Fruit fly (Drosophila melanogaster) whole organism, embryonic: Measurements from ENCODE around the gene Tim17b2.

Source experiments
- Adf1 ChIP-seq: fragments of 200-800 bp; sonication (Bioruptor generic); IDR thresholded peaks from 2 replicates; pipeline ENCODE4 v1.3.6; 2022; ENCODE audit warnings: missing biosample characterization, missing genetic modification characterization
- Antp ChIP-seq: fragments of 200-800 bp; sonication (Bioruptor generic); optimal IDR thresholded peaks from 3 replicates; lab custom pipeline; 2016; ENCODE audit warnings: missing biosample characterization, missing genetic modification characterization
- C15 ChIP-seq: fragments of 200-800 bp; sonication (Bioruptor generic); IDR thresholded peaks from 3 replicates; pipeline ENCODE4 v1.3.6; 2022; ENCODE audit warnings: missing biosample characterization, missing genetic modification characterization
- CG10431 ChIP-seq: fragments of 200-800 bp; sonication (Bioruptor generic); optimal IDR thresholded peaks from 3 replicates; lab custom pipeline; 2018; ENCODE audit warnings: missing biosample characterization, mild to moderate bottlenecking, missing genetic modification characterization
- CG10654 ChIP-seq: fragments of 200-800 bp; sonication (Bioruptor generic); optimal IDR thresholded peaks from 2 replicates; lab custom pipeline; 2016; ENCODE audit warnings: missing biosample characterization, missing genetic modification characterization
- CG11456 ChIP-seq: fragments of 200-800 bp; sonication (Bioruptor generic); IDR thresholded peaks from 3 replicates; pipeline ENCODE4 v1.3.6; 2022; ENCODE audit warnings: missing biosample characterization, missing genetic modification characterization
- CG13775 ChIP-seq: fragments of 200-800 bp; sonication (Bioruptor generic); optimal IDR thresholded peaks from 3 replicates; lab custom pipeline; 2017; ENCODE audit warnings: missing biosample characterization, mild to moderate bottlenecking, missing genetic modification characterization
- CG14441 ChIP-seq: fragments of 200-800 bp; sonication (Bioruptor generic); IDR thresholded peaks from 2 replicates; pipeline ENCODE4 v1.3.6; 2022; ENCODE audit warnings: missing biosample characterization, missing genetic modification characterization
- CG15269 ChIP-seq: fragments of 200-800 bp; sonication (Bioruptor generic); optimal IDR thresholded peaks from 2 replicates; lab custom pipeline; 2018; ENCODE audit warnings: missing biosample characterization, mild to moderate bottlenecking, missing genetic modification characterization, moderate library complexity
- CG1529 ChIP-seq: fragments of 200-800 bp; sonication (Bioruptor generic); optimal IDR thresholded peaks from 3 replicates; lab custom pipeline; 2018; ENCODE audit warnings: missing biosample characterization, missing genetic modification characterization
- CG17359 ChIP-seq: fragments of 200-800 bp; sonication (Bioruptor generic); optimal IDR thresholded peaks from 3 replicates; lab custom pipeline; 2018; ENCODE audit warnings: missing biosample characterization, mild to moderate bottlenecking, missing genetic modification characterization, moderate library complexity
- CG1832 ChIP-seq: fragments of 200-800 bp; sonication (Bioruptor generic); optimal IDR thresholded peaks from 2 replicates; lab custom pipeline; 2017; ENCODE audit warnings: missing biosample characterization, mild to moderate bottlenecking, missing genetic modification characterization, inconsistent platforms
- CG18764 ChIP-seq: fragments of 200-800 bp; sonication (Bioruptor generic); optimal IDR thresholded peaks from 3 replicates; lab custom pipeline; 2016; ENCODE audit warnings: missing biosample characterization, missing genetic modification characterization
- CG2129 ChIP-seq: fragments of 200-800 bp; sonication (Bioruptor generic); IDR thresholded peaks from 2 replicates; pipeline ENCODE4 v1.3.6; 2022; ENCODE audit warnings: missing biosample characterization, missing genetic modification characterization; ENCODE audit not compliant: partially characterized antibody
- CG32532 ChIP-seq: fragments of 200-800 bp; sonication (Bioruptor generic); IDR thresholded peaks from 2 replicates; pipeline ENCODE4 v1.3.6; 2022; ENCODE audit warnings: missing biosample characterization, missing genetic modification characterization
- CG33557 ChIP-seq: fragments of 200-800 bp; sonication (Bioruptor generic); optimal IDR thresholded peaks from 2 replicates; lab custom pipeline; 2019; ENCODE audit warnings: missing biosample characterization, mild to moderate bottlenecking, missing genetic modification characterization, moderate library complexity
- CG3726 ChIP-seq: fragments of 200-800 bp; sonication (Bioruptor generic); IDR thresholded peaks from 3 replicates; pipeline ENCODE4, ENCODE4 v1.3.6; 2022; ENCODE audit warnings: missing biosample characterization, missing genetic modification characterization
- CG3847 ChIP-seq: fragments of 200-800 bp; sonication (Bioruptor generic); IDR thresholded peaks from 2 replicates; pipeline ENCODE4 v1.3.6; 2022; ENCODE audit warnings: missing biosample characterization, missing genetic modification characterization
- CG8388 ChIP-seq: fragments of 200-800 bp; sonication (Bioruptor generic); optimal IDR thresholded peaks from 2 replicates; lab custom pipeline; 2019; ENCODE audit warnings: missing biosample characterization, mild to moderate bottlenecking, missing genetic modification characterization, moderate library complexity
- CG9817 ChIP-seq: fragments of 200-800 bp; sonication (Bioruptor generic); optimal IDR thresholded peaks from 2 replicates; lab custom pipeline; 2018; ENCODE audit warnings: missing biosample characterization, mild to moderate bottlenecking, missing genetic modification characterization, moderate library complexity
- Chrac-16 ChIP-seq: fragments of 200-800 bp; sonication (Bioruptor generic); optimal IDR thresholded peaks from 3 replicates; lab custom pipeline; 2016; ENCODE audit warnings: missing biosample characterization, missing genetic modification characterization
- Dfd ChIP-seq, 2 experiments: fragments of >200 bp; optimal IDR thresholded peaks; 2 replicates each; lab custom pipeline; 2017; ENCODE audit warnings: missing biosample characterization in 2 of 2, missing genetic modification characterization in 2 of 2
- Dip2 ChIP-seq: fragments of 200-800 bp; sonication (Bioruptor generic); IDR thresholded peaks from 2 replicates; pipeline ENCODE4 v1.3.6; 2022; ENCODE audit warnings: missing biosample characterization, missing genetic modification characterization
- HHEX ChIP-seq: fragments of 200-800 bp; sonication (Bioruptor generic); optimal IDR thresholded peaks from 3 replicates; lab custom pipeline; 2017; ENCODE audit warnings: missing biosample characterization, mild to moderate bottlenecking, missing genetic modification characterization, missing genetic modification reagents
- Jarid2 ChIP-seq: fragments of 200-800 bp; sonication (Bioruptor generic); optimal IDR thresholded peaks from 3 replicates; lab custom pipeline; 2017; ENCODE audit warnings: mild to moderate bottlenecking, missing biosample characterization, missing genetic modification reagents, missing genetic modification characterization
- Mrtf ChIP-seq: fragments of 200-800 bp; sonication (Bioruptor generic); IDR thresholded peaks from 3 replicates; pipeline ENCODE4 v1.3.6; 2022; ENCODE audit warnings: missing biosample characterization, missing genetic modification characterization
- Myb ChIP-seq: fragments of 200-800 bp; sonication (Bioruptor generic); optimal IDR thresholded peaks from 2 replicates; lab custom pipeline; 2016; ENCODE audit warnings: missing biosample characterization, missing genetic modification characterization
- Nf-YA ChIP-seq: fragments of 200-800 bp; sonication (Bioruptor generic); IDR thresholded peaks from 2 replicates; pipeline ENCODE4 v1.3.6; 2022; ENCODE audit warnings: missing biosample characterization, missing genetic modification characterization
- Sry-β ChIP-seq: fragments of 200-800 bp; sonication (Bioruptor generic); optimal IDR thresholded peaks from 2 replicates; lab custom pipeline; 2018; ENCODE audit warnings: missing biosample characterization, mild to moderate bottlenecking, missing genetic modification characterization, moderate library complexity
- Sry-δ ChIP-seq: fragments of 200-800 bp; sonication (Bioruptor generic); optimal IDR thresholded peaks from 2 replicates; lab custom pipeline; 2016; ENCODE audit warnings: missing biosample characterization, missing genetic modification characterization
- Xrp1 ChIP-seq: fragments of 200-800 bp; sonication (Bioruptor generic); IDR thresholded peaks from 2 replicates; pipeline ENCODE4 v1.3.6; 2022; ENCODE audit warnings: missing biosample characterization, missing genetic modification characterization
- cwo ChIP-seq: fragments of 200-800 bp; sonication (Bioruptor generic); optimal IDR thresholded peaks from 3 replicates; lab custom pipeline; 2017; ENCODE audit warnings: missing biosample characterization, missing genetic modification characterization, mild to moderate bottlenecking, moderate library complexity, missing genetic modification reagents
- emc ChIP-seq: fragments of 200-800 bp; sonication (Bioruptor generic); optimal IDR thresholded peaks from 2 replicates; lab custom pipeline; 2016; ENCODE audit warnings: missing biosample characterization, missing genetic modification characterization
- fd96Cb ChIP-seq: fragments of 200-800 bp; sonication (Bioruptor generic); optimal IDR thresholded peaks from 2 replicates; lab custom pipeline; 2018; ENCODE audit warnings: missing biosample characterization, mild to moderate bottlenecking, missing genetic modification characterization, moderate library complexity
- fru ChIP-seq: fragments of >200 bp; optimal IDR thresholded peaks from 2 replicates; lab custom pipeline; 2017
- gro ChIP-seq: fragments of 200-800 bp; sonication (Bioruptor generic); optimal IDR thresholded peaks from 2 replicates; lab custom pipeline; 2016; ENCODE audit warnings: missing biosample characterization, missing genetic modification characterization
- gt ChIP-seq: fragments of 200-800 bp; sonication (Bioruptor generic); IDR thresholded peaks from 2 replicates; pipeline ENCODE4 v1.3.6; 2022; ENCODE audit warnings: missing biosample characterization, missing genetic modification characterization
- h ChIP-seq: fragments of >200 bp; optimal IDR thresholded peaks from 2 replicates; lab custom pipeline; 2017
- maf-S ChIP-seq: fragments of 200-800 bp; sonication (Bioruptor generic); optimal IDR thresholded peaks from 2 replicates; lab custom pipeline; 2016; ENCODE audit warnings: missing biosample characterization, missing genetic modification characterization
- p53 ChIP-seq: fragments of 200-800 bp; sonication (Bioruptor generic); optimal IDR thresholded peaks from 2 replicates; lab custom pipeline; 2016; ENCODE audit warnings: missing biosample characterization, missing genetic modification characterization
- rib ChIP-seq: fragments of 200-800 bp; sonication (Bioruptor generic); IDR thresholded peaks from 2 replicates; pipeline ENCODE4 v1.3.6; 2022; ENCODE audit warnings: missing biosample characterization, missing genetic modification characterization
- schlank ChIP-seq: fragments of 200-800 bp; sonication (Bioruptor generic); optimal IDR thresholded peaks from 2 replicates; lab custom pipeline; 2018; ENCODE audit warnings: missing biosample characterization, mild to moderate bottlenecking, missing genetic modification characterization
- sob ChIP-seq: fragments of 200-800 bp; sonication (Bioruptor generic); IDR thresholded peaks from 2 replicates; pipeline ENCODE4 v1.3.6; 2022; ENCODE audit warnings: missing biosample characterization, missing genetic modification characterization
- sug ChIP-seq: fragments of 200-800 bp; optimal IDR thresholded peaks from 2 replicates; lab custom pipeline; 2019; ENCODE audit warnings: missing biosample characterization, mild to moderate bottlenecking, missing genetic modification characterization, moderate library complexity
- tin ChIP-seq: fragments of 200-800 bp; sonication (Bioruptor generic); optimal IDR thresholded peaks from 3 replicates; lab custom pipeline; 2016; ENCODE audit warnings: missing biosample characterization, missing genetic modification characterization
- trh ChIP-seq: fragments of 200-800 bp; sonication (Bioruptor generic); optimal IDR thresholded peaks from 2 replicates; lab custom pipeline; 2016; ENCODE audit warnings: missing biosample characterization, missing genetic modification characterization
- tup ChIP-seq: fragments of 200-800 bp; sonication (Bioruptor generic); optimal IDR thresholded peaks from 2 replicates; lab custom pipeline; 2016; ENCODE audit warnings: missing biosample characterization, mild to moderate bottlenecking, missing genetic modification characterization, moderate library complexity
- vnd ChIP-seq: fragments of 200-800 bp; sonication (Bioruptor generic); IDR thresholded peaks from 3 replicates; pipeline ENCODE4 v1.3.6; 2022; ENCODE audit warnings: missing biosample characterization, missing genetic modification characterization; ENCODE audit not compliant: partially characterized antibody
- wek ChIP-seq: fragments of 200-800 bp; sonication (Bioruptor generic); optimal IDR thresholded peaks from 3 replicates; lab custom pipeline; 2018; ENCODE audit warnings: missing biosample characterization, mild to moderate bottlenecking, missing genetic modification characterization, moderate library complexity
- wor ChIP-seq: fragments of 200-800 bp; sonication (Bioruptor generic); IDR thresholded peaks from 2 replicates; pipeline ENCODE4 v1.3.6; 2022; ENCODE audit warnings: missing biosample characterization, missing genetic modification characterization

Tim17b2 gene

DNA sequence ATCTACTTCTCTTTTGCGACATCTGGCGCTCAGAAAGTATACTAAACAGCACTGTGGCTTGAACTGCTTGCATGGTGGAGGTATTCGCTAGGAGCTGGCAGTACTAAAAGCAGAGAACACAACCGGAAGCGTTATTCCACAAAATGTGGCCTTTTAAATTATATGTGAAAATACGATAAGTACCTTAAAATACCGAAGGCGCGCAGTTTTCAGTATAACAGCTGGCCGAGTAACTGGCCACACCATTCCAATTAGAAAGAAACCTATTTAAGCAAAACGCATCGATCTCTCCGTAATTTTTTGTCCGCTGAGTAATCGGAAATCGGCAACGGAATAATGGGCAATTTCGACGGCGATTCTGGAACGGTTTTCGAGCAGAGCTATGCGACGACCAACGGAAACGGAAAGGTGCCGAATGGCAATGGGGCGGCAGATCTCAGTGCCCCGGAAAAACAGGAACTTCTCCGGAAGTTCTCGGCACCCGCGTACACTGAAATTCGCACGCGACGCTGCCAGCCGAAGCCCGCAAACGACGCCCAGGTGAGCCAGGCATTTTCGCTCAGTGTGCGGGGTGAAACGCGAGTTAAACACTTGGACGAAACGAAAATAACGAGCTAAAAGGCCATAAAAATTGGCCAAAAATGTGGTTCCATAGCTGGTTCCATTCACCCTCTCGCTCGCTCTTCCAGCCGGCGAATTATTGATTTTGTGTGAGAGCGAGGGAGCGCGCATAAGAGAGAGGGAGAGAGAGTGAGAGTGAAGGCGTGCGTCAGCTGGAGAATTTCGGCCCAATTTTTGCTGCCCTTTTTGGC is 14.6 kb downstream of the Tim17b2 start, which contains the start of gene lace (continued):
- TF ChIP-seq Xrp1 (GFP tag; lab: Robert Waterston, UW) = no peak
- peak; percentile 87 for TF ChIP-seq CG9817 (tag; lab: Kevin White, UChicago)
- 0 out of 3 replicates have a peak, but pooled peaks have one; percentile 74 for TF ChIP-seq C15 (GFP tag; lab: Robert Waterston, UW)
- no peak for TF ChIP-seq vnd (GFP tag; lab: Robert Waterston, UW)
- peak; percentile 71 for TF ChIP-seq Antp (GFP tag; lab: Kevin White, UChicago)
- TF ChIP-seq sob (GFP tag; lab: Robert Waterston, UW) = peak; percentile 92
- TF ChIP-seq CG14441 (GFP tag; lab: Robert Waterston, UW) = peak; percentile 72
- peak; percentile 25 for TF ChIP-seq CG10431 (GFP tag; lab: Kevin White, UChicago)
- TF ChIP-seq CG13775 (GFP tag; lab: Kevin White, UChicago) = peak; percentile 87
- peak; percentile 60 for TF ChIP-seq CG17359
- peak; percentile 52; the same call in 1 of the 2 replicates for TF ChIP-seq rib
- peak; percentile 97 for TF ChIP-seq Dip2 (GFP tag; lab: Robert Waterston, UW)
- peak; percentile 63 for TF ChIP-seq tin (GFP tag; lab: Kevin White, UChicago)
- peak; percentile 68 for TF ChIP-seq sug (tag; lab: Kevin White, UChicago)
- peak; percentile 59 for TF ChIP-seq tup
- TF ChIP-seq CG11456 (GFP tag; lab: Robert Waterston, UW) = peak; percentile 95
- TF ChIP-seq Dfd (GFP tag; optimal IDR thresholded peaks at IDR 0.05; lab: Kevin White, UChicago) = no peak
- TF ChIP-seq CG2129 (GFP tag; lab: Robert Waterston, UW) = no peak
- TF ChIP-seq Mrtf (GFP tag; lab: Robert Waterston, UW) = peak; percentile 62; the same call in 2 of the 3 replicates
- TF ChIP-seq CG8388 (GFP tag; lab: Kevin White, UChicago) = peak; percentile 78
- peak; percentile 87 for TF ChIP-seq CG3847 (GFP tag; lab: Robert Waterston, UW)
- TF ChIP-seq CG32532 (GFP tag; lab: Robert Waterston, UW) = peak; percentile 92
- TF ChIP-seq Sry-δ (GFP tag; lab: Kevin White, UChicago) = peak; percentile 61
- TF ChIP-seq CG15269 (tag; lab: Kevin White, UChicago) = peak; percentile 24
- peak; percentile 88 for TF ChIP-seq p53 (GFP tag; lab: Kevin White, UChicago)
- peak; percentile 59 for TF ChIP-seq Chrac-16 (GFP tag; lab: Kevin White, UChicago)
- TF ChIP-seq CG18764 (GFP tag; lab: Kevin White, UChicago) = peak; percentile 69
- TF ChIP-seq CG1832 = peak; percentile 93
- TF ChIP-seq Myb (GFP tag; lab: Kevin White, UChicago) = peak; percentile 77
- TF ChIP-seq wek (GFP tag; lab: Kevin White, UChicago) = peak; percentile 33
- no peak for TF ChIP-seq cwo (GFP tag; lab: Kevin White, UChicago)
- TF ChIP-seq CG1529 (GFP tag; lab: Kevin White, UChicago) = peak; percentile 38
- no peak for TF ChIP-seq fru
- TF ChIP-seq trh = peak; percentile 78
- peak; percentile 80 for TF ChIP-seq maf-S (GFP tag; lab: Kevin White, UChicago)
- peak; percentile 70 for TF ChIP-seq Jarid2 (GFP tag; lab: Kevin White, UChicago)
- 0 out of 3 replicates have a peak, but pooled peaks have one; percentile 37 for TF ChIP-seq CG3726 (GFP tag; lab: Robert Waterston, UW)
- peak; percentile 68 for TF ChIP-seq Nf-YA (GFP tag; lab: Robert Waterston, UW)
- no peak for TF ChIP-seq h (lab: Kevin White, UChicago)
- no peak for TF ChIP-seq Sry-β (GFP tag; lab: Kevin White, UChicago)
- peak; percentile 54 for TF ChIP-seq schlank (tag; lab: Kevin White, UChicago)
- TF ChIP-seq emc (GFP tag; lab: Kevin White, UChicago) = peak; percentile 77
- TF ChIP-seq HHEX (GFP tag; lab: Kevin White, UChicago) = peak; percentile 73
- peak; percentile 35; the same call in 1 of the 2 replicates for TF ChIP-seq Adf1
- peak; percentile 38; the same call in 1 of the 2 replicates for TF ChIP-seq gt (GFP tag; lab: Robert Waterston, UW)
- TF ChIP-seq wor (GFP tag; lab: Robert Waterston, UW) = 0 out of 2 replicates have a peak, but pooled peaks have one; percentile 15
- TF ChIP-seq CG33557 (GFP tag; lab: Kevin White, UChicago) = peak; percentile 40
- peak; percentile 82 for TF ChIP-seq CG10654 (GFP tag; lab: Kevin White, UChicago)
- TF ChIP-seq gro (GFP tag; lab: Kevin White, UChicago) = peak; percentile 74
- peak; percentile 34 for TF ChIP-seq fd96Cb
